Fruit fly (Drosophila melanogaster) whole organism, pupa: ENCODE data around the gene Sur-8.

Experiments used
- CG13204 ChIP-seq: fragments of 200-800 bp; sonication (Bioruptor generic); optimal IDR thresholded peaks from 2 replicates; lab custom pipeline; 2018; ENCODE audit warnings: missing biosample characterization, mild to moderate bottlenecking, missing genetic modification characterization, moderate library complexity
- CG14655 ChIP-seq: fragments of 200-800 bp; sonication (Bioruptor generic); optimal IDR thresholded peaks from 3 replicates; lab custom pipeline; 2017; ENCODE audit warnings: mild to moderate bottlenecking, missing biosample characterization, missing genetic modification reagents, missing genetic modification characterization
- CG32121 ChIP-seq: fragments of 200-800 bp; sonication (Bioruptor generic); IDR thresholded peaks from 2 replicates; pipeline ENCODE4 v1.3.6; 2022; ENCODE audit warnings: missing biosample characterization, missing genetic modification characterization
- CG34367 ChIP-seq: fragments of 200-800 bp; sonication (Bioruptor generic); optimal IDR thresholded peaks from 2 replicates; lab custom pipeline; 2018; ENCODE audit warnings: missing biosample characterization, mild to moderate bottlenecking, missing genetic modification characterization
- CG4496 ChIP-seq: fragments of 200-800 bp; sonication (Bioruptor generic); IDR thresholded peaks from 3 replicates; pipeline ENCODE4 v1.3.6; 2022; ENCODE audit warnings: missing biosample characterization, missing genetic modification characterization
- CG8301 ChIP-seq: fragments of 200-800 bp; sonication (Bioruptor generic); optimal IDR thresholded peaks from 2 replicates; lab custom pipeline; 2018; ENCODE audit warnings: missing biosample characterization, mild to moderate bottlenecking, missing genetic modification characterization
- D1 ChIP-seq: fragments of 200-800 bp; sonication (Bioruptor generic); optimal IDR thresholded peaks from 2 replicates; lab custom pipeline; 2018; ENCODE audit warnings: missing biosample characterization, mild to moderate bottlenecking, missing genetic modification characterization, moderate library complexity
- EcR ChIP-seq: fragments of 200-800 bp; sonication (Bioruptor generic); optimal IDR thresholded peaks from 3 replicates; lab custom pipeline; 2019; ENCODE audit warnings: missing biosample characterization, missing genetic modification characterization, mild to moderate bottlenecking, moderate library complexity, missing genetic modification reagents
- Ets98B ChIP-seq: fragments of 200-800 bp; sonication (Bioruptor generic); IDR thresholded peaks from 2 replicates; pipeline ENCODE4 v1.3.6; 2022; ENCODE audit warnings: missing biosample characterization, missing genetic modification characterization
- Pif1B ChIP-seq: fragments of 200-800 bp; sonication (Bioruptor generic); optimal IDR thresholded peaks from 3 replicates; lab custom pipeline; 2016; ENCODE audit warnings: missing biosample characterization, missing genetic modification characterization
- rn ChIP-seq: fragments of 200-800 bp; sonication (Bioruptor generic); IDR thresholded peaks from 2 replicates; pipeline ENCODE4 v1.3.6; 2022; ENCODE audit warnings: missing biosample characterization, missing genetic modification characterization

DNA sequence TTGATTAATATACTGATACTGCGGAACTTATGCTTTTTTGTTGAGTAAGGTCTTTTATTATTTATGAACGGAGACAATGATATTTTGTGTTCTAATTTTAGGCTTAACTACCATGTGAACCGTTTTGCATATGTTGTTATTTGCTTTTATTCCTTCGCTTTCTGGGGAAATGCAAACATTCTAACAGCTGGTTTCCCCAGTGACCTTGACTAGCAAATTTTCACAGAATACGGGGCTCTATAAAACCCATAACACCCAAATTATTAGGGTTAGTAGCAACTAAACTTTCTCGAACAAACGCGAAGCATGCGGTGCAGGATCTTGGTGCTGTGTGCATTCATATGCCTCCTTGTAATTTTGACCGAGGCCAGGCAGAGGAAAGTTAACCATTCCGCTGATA is 5.3 kb upstream of the Sur-8 start, which contains the start of gene CG17283:
- no peak for TF ChIP-seq CG14655 (GFP tag; lab: Kevin White, UChicago)
- no peak for TF ChIP-seq CG13204 (GFP tag; lab: Kevin White, UChicago)
- no peak for TF ChIP-seq rn (GFP tag; lab: Robert Waterston, UW)
- no peak for TF ChIP-seq CG8301
- no peak for TF ChIP-seq D1 (tag; lab: Kevin White, UChicago)
- no peak for TF ChIP-seq CG4496
- TF ChIP-seq CG34367 (tag; lab: Kevin White, UChicago): no peak
- no peak for TF ChIP-seq Ets98B (GFP tag; lab: Robert Waterston, UW)
- no peak for TF ChIP-seq Pif1B (GFP tag; lab: Kevin White, UChicago)
- no peak for TF ChIP-seq CG32121 (GFP tag; lab: Robert Waterston, UW)
- TF ChIP-seq EcR (GFP tag; lab: Kevin White, UChicago): no peak
